Fruit fly (Drosophila melanogaster): ENCODE data around the gene capt.
A peak's percentile ranks its signal among the peaks of the same experiment; 100 is the strongest.

Gene capt

DNA sequence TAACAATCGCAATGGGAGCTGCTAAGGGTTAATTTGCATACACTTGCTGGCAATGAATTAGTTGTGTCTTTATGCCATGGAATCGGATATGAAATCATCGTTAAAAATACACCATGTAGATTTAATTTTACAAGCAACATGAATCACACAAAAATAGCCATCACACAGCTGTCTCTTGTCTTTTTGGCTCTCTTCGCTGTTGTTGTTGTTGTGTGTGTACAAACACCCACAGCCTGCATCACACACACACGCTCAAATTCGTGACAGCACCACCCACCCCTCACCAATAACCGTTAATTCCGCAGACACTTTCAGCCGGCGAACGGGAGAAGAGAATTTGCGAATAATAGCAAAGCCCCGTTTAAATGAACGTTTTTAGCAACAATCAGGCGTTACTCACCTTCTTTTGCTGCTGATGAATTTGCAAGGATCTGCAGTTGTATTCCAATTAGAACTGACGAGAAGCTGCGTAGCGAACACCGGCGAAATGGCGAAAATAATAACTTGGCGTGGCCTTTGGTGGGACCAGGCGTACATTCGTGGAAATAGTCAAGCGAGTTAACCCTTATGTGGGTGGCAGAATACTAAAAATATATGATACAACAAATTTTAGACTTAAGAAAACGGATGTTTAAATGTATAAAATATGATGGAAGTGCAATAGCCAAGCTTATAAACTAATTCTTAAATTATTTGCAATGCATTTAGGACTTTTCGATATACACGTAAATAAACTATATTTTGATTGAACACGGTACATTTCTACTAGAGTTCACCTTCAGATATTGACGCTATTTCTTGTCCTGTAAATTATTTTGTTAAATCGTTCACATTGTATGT, at the start of gene capt:
Gene capt (minus strand): TSS at position 584 of the 840 bp plus-strand sequence.
- TF ChIP-seq CG8478 (optimal IDR thresholded peaks at IDR 0.05): no peak
- no peak for TF ChIP-seq CTCF (optimal IDR thresholded peaks at IDR 0.05)

DNA sequence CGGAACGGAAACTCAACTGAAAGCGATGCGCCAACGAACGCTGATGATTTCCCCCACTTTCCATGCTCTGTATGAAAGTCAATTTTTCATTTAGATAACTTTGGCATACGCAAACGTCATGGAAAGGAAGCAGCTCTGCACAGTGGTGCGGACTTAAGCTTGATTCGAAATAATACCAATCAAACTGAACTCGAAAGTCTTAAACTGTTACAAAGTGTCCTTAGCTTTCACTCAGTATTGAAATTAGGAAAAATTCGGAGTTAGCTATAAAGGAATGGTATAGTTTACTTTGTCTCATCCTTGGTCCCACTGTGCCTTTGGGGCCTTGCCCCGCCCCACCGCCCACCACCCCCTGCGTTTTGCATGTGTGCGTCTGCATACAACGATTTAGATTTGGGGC, 49.4 kb upstream of the capt start:
- TF ChIP-seq CTCF (optimal IDR thresholded peaks at IDR 0.05): no peak
- no peak for TF ChIP-seq CG8478 (optimal IDR thresholded peaks at IDR 0.05)

DNA sequence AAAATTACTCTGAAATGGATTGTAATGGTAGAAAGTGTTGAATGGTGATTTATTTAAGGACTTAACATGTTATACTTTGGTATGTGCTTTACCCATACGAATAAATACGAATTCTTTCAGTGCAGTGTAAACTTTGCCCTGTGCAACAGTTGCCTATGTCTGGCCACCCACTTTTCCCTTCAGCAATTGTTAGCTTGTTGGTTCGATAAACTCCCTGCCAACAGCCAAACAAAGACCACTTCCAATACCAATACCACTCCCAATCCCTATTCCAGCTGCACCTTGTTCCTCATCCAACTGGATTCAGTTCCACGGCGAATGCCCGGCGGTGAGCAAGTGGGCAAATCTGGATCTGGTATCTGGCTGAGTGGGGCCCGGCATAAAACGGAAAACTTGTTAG, 45.9 kb upstream of the capt start, which contains the start of gene CG14342:
Gene CG14342 (plus strand): TSS at position 301 of the 400 bp plus-strand sequence.
- no peak for TF ChIP-seq CG8478 (optimal IDR thresholded peaks at IDR 0.05)
- TF ChIP-seq CTCF (optimal IDR thresholded peaks at IDR 0.05): no peak

DNA sequence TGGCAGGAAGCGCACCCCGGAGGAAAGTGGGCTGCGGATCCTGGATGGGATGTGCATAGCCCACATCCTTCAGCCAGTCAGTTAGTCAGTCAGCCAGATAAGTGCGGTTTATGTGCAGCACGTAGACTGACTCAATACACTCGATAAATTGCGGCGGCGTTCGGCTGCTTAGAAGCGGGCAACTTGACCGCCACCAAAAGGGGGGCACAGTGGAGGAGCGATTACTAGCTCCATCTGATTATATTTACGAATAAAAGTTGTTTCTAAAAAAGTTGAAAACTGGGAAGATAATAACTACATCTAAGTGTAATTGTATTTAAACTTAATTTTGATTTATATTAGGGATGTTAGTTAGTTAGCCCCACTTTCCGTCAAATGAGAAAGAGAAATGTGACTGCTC, 44.4 kb upstream of the capt start:
- no peak for TF ChIP-seq CTCF (optimal IDR thresholded peaks at IDR 0.05)
- no peak for TF ChIP-seq CG8478 (optimal IDR thresholded peaks at IDR 0.05)

DNA sequence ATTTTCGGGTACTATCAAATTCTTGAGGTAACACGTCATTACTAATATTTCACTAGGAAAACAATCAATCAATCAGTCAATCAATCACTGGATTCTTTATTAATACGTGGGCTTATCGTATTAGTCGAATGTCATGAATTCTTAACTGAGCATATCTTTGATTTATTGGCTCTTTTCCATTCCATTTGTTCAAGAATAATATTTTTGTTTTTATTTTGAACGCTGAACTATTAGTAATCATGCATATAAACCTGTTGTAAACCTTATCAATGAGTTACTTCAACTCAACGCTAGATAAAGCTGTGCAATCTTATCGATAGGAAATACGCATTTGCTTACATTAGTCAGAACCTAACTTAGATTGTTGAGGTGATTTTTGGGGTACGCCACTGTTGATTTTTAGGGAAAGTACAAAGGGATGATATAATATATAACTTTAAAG, 43.4 kb upstream of the capt start:
- TF ChIP-seq CG8478 (optimal IDR thresholded peaks at IDR 0.05): no peak
- TF ChIP-seq CTCF (optimal IDR thresholded peaks at IDR 0.05): no peak

DNA sequence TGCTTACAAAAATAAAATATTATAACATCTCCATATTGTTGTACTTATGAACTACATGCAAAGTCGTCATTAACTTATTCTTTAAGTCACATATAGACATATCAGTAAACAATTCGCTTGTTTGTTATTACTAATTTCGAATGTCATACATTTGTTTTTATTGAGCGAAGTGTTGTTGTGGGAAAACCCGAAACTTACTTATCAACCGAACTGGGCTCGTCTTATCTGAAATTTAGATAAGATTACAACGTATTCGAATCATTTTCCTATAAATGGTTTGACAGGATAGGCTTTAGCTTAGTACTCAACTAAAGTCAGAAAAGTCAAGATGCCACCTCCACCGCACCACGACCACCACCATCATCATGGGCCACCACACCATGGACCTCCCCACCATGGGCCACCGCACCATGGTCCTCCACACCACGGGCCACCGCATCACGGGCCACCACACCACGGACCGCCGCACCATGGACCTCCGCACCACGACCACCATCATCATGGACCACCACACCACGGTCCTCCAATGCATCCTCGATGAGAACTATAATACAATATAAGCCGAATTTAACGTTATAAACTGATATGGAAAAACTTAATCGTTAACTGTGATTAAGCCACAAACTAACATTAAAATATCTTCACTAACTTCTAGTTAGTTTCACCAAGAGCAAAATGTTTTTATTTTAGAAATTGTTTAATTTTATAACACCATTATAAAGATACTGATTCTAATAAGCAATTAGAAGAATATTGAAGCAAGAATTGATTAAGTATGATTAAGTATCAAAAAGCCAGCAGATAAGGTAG, 42.1 kb upstream of the capt start, which contains the start of the genes CG43349 and CG5011:
Gene CG43349 (plus strand): TSS at position 294 of the 810 bp plus-strand sequence.
Gene CG5011 (plus strand): TSS at position 760 of the 810 bp plus-strand sequence.
- TF ChIP-seq CTCF (optimal IDR thresholded peaks at IDR 0.05) (no peak), CG8478 (optimal IDR thresholded peaks at IDR 0.05) (no peak)

DNA sequence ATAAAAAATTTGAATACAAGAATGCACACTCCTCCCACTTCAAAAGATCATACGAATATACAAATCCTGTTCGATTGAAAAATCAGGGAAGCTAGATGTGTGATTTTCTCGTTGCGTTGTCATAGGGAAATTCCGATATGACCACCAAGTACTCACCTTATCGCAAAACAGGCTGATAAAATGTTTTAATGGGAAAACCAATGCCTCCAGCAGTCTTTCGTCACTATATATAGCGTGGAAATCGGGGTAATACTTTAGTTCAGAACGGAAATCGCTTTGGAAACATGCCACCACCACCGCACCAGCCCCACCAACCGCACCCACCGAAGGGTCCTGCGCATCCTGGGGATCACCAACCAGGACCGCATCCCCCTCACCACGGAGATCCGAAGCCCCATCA, 41.1 kb upstream of the capt start, which contains the start of the genes CG5139 and CG43348:
Gene CG5139 (minus strand): TSS at position 101 of the 400 bp plus-strand sequence.
Gene CG43348 (plus strand): TSS at position 247 of the 400 bp plus-strand sequence.
- TF ChIP-seq CTCF (optimal IDR thresholded peaks at IDR 0.05) (no peak), CG8478 (optimal IDR thresholded peaks at IDR 0.05) (no peak)

DNA sequence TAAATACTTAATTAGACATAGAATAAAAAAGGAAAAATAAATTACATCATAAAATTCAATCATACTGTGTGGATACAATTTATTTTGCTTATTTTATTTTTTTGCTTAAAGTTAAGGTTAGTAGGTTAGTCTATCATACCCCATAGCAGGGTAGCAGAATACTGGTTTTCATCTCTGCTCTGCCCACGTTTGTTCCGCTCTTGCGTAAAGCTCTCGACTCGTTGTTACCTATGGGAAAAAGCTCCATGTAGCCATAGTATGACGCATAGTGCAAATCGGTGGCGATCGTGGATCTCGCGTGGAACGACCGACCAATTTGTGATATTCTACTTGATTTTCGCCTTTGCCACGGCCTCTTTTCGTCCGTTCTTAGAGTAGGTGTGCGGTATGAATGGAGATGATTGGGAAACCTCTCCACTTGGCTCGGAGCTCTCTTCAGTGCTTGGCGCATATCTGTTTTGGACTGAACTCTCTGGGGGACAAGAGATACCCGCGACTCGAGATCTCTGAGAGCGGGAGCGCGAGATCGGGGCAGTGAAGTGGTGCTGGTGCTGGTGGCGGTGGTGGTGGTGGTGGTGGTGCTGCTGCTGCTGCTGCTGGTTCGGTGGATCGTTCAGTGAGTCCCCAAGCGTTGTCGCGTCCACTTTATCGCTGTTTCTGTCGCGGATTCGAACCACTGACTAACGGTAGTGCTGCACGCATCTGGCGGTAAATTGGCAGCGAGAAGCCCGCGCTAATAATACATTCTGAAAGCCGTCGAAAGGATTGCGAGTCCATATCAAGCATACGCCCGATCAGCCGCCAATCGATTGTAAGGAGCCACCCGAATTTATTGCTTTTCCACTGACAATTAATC, 27.8 kb upstream of the capt start, which contains the start of gene CG5001:
Gene CG5001 (plus strand): TSS at position 116 of the 856 bp plus-strand sequence.
- TF ChIP-seq CTCF (optimal IDR thresholded peaks at IDR 0.05) (no peak), CG8478 (optimal IDR thresholded peaks at IDR 0.05) (no peak)

DNA sequence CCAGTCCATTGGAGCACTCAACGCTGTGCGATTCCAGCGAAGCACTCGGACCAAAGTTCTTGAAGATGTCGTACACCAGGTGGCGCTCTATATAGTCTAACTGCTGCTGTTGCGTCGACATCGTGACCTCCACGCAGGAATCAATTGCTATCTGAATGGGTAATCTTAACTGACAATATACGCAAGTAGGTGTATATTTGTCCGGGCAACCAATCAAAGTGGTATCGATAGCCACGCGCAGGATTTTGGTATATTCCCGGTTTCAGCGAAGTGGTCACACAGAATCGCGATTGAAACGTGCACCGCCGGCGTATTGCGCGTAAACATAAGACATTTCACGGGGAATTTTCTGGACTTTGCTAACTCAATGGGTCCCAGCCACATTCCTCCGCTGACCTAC, 25.7 kb upstream of the capt start, which contains the start of the genes CG5126 and Tgt:
Gene CG5126 (minus strand): TSS at position 222 of the 400 bp plus-strand sequence.
Gene Tgt (plus strand): TSS at position 267 of the 400 bp plus-strand sequence.
- TF ChIP-seq CG8478 (optimal IDR thresholded peaks at IDR 0.05) (no peak), CTCF (optimal IDR thresholded peaks at IDR 0.05) (peak; percentile 68 to 83)

DNA sequence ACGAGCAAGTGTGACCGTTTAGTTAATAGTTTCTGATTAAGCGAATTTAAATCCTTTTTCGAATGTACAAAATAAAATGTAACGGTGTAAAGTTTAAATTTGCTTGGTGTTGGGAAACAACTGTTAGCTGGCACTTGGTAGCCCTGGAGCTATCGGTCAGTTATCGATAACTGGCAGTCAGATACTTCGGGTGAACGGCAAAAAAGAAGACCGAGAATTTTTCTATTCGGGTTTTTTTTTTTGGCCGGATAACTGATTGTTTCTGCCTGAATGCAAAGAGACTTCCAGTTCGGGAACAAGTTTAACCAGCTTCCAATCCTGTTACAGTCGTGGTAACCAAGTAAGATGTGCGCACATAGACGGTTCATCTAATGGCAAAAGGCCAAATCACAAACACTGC, 19.5 kb upstream of the capt start, which contains the start of gene CG4896:
Gene CG4896 (plus strand): TSS at position 169 of the 400 bp plus-strand sequence.
- TF ChIP-seq CTCF (optimal IDR thresholded peaks at IDR 0.05) (no peak), CG8478 (optimal IDR thresholded peaks at IDR 0.05) (no peak)

DNA sequence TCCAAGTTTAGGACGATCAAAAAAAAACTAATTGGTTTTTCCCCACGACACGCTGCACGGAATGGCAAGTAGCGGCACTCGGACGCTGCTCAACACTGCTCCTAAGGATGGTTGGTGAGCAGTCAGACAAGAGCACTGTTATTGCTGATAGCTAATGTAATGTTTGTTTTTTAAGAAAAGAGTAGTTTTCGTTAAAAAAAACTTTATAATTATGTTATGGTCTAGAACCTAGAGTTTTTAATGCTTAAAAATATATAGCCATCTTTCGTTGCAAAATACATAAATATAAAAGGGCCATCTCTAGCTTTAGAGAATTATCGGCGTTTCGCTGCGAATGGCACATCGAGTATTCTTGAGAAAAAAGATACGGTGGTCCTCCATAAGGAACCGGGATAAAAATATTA, 14.6 kb upstream of the capt start, which contains the start of the genes Charon and CG4887:
Gene Charon (minus strand): TSS at position 102 of the 404 bp plus-strand sequence.
Gene CG4887 (plus strand): TSS at position 306 of the 404 bp plus-strand sequence.
- TF ChIP-seq CTCF (optimal IDR thresholded peaks at IDR 0.05): no peak
- no peak for TF ChIP-seq CG8478 (optimal IDR thresholded peaks at IDR 0.05)

DNA sequence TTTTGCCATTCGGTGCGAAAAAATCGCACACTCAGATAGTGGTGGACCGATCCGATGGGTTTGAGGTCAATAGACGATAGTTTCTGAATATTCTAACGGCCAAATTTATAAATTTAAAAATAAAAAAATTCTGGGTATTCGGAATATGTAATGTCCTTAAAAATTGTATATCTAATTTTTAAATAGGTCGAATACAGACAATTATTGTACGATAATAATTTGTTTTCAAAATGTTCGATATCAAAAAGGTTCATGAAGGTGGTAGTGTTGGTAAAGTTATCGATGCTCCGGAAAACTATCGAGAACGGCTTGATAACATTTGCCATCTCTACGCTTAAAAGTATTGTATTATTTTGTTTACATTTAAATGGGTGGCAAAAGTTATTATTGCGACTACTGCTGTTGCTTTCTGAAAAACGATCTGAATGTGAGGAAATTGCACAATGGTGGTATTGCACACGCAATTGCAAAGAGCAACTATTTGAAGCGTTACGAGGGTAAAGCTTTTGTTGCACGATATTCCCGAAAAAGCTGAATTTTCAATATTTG, 11.9 kb upstream of the capt start, which contains the start of the genes CG31922 and Plap:
Gene CG31922 (plus strand): TSS at position 315 of the 549 bp plus-strand sequence.
Gene Plap (minus strand): TSS at position 499 of the 549 bp plus-strand sequence.
- TF ChIP-seq CG8478 (optimal IDR thresholded peaks at IDR 0.05) (no peak), CTCF (optimal IDR thresholded peaks at IDR 0.05) (no peak)

DNA sequence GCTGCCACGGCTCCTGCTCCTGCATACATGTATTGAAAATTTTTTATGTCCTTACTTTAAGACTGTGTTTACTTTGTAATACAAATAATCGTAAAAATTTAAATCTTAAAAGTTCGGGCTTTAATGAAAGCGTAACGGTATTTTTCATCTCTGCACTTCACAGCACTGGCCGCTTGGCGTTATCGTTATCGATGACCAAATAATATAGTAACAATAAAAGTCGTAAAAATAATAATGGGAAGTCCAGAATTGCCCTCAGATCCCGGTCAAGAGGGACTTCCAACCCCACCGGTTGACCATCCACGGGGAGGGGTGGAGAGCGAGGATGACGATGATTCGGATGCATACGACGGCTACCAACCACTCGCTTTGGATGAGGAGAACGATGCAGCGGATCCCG, 8.3 kb upstream of the capt start, which contains the start of gene CG14341:
Gene CG14341 (plus strand): TSS at position 181 of the 400 bp plus-strand sequence.
- no peak for TF ChIP-seq CTCF (optimal IDR thresholded peaks at IDR 0.05)
- no peak for TF ChIP-seq CG8478 (optimal IDR thresholded peaks at IDR 0.05)

Measured in S2 (cell line).